Worm (Caenorhabditis elegans) whole organism, L4 larva: ENCODE data around the gene ttb-1.

Experiments used
- F49E8.2 ChIP-seq: sonication (generic microtip); optimal IDR thresholded peaks from 2 replicates; lab custom pipeline; 2016; ENCODE audit warnings: missing compliant biosample characterization, mild to moderate bottlenecking, missing genetic modification characterization, borderline replicate concordance
- T20F7.1 ChIP-seq: fragments of 200-800 bp; sonication (Bioruptor generic); optimal IDR thresholded peaks from 2 replicates; lab custom pipeline; 2018; ENCODE audit warnings: mild to moderate bottlenecking, missing genetic modification characterization, missing compliant biosample characterization
- T26A8.4 ChIP-seq: fragments of 200-800 bp; sonication (Bioruptor generic); IDR thresholded peaks from 2 replicates; pipeline ENCODE4 v1.3.6; 2022; ENCODE audit warnings: missing genetic modification characterization, missing compliant biosample characterization
- arid-1 ChIP-seq: fragments of 200-800 bp; sonication (Bioruptor generic); conservative IDR thresholded peaks from 2 replicates; pipeline ENCODE4 v1.3.6; 2022; ENCODE audit warnings: missing genetic modification reagents, missing genetic modification characterization, missing compliant biosample characterization
- ceh-82 ChIP-seq: sonication (generic microtip); optimal IDR thresholded peaks from 2 replicates; lab custom pipeline; 2017; ENCODE audit warnings: missing biosample characterization, missing genetic modification characterization
- daf-12 ChIP-seq: fragments of 150-350 bp; optimal IDR thresholded peaks from 2 replicates; lab custom pipeline; 2014; ENCODE audit warnings: missing biosample characterization, missing genetic modification reagents, missing genetic modification characterization
- dmd-8 ChIP-seq: fragments of 200-800 bp; sonication (Bioruptor generic); IDR thresholded peaks from 2 replicates; pipeline ENCODE4 v1.3.6; 2022; ENCODE audit warnings: missing genetic modification characterization, missing compliant biosample characterization
- dmd-9 ChIP-seq: fragments of 200-800 bp; sonication (Bioruptor generic); IDR thresholded peaks from 2 replicates; pipeline ENCODE4 v1.3.6; 2022; ENCODE audit warnings: missing genetic modification reagents, missing genetic modification characterization, missing compliant biosample characterization
- dpl-1 ChIP-seq: fragments of 150-350 bp; optimal IDR thresholded peaks from 2 replicates; lab custom pipeline; 2014; ENCODE audit warnings: missing biosample characterization, missing genetic modification reagents, missing genetic modification characterization
- dve-1 ChIP-seq: sonication (generic microtip); optimal IDR thresholded peaks from 2 replicates; lab custom pipeline; 2017; ENCODE audit warnings: antibody characterized with exemption, mild to moderate bottlenecking, missing genetic modification characterization, missing compliant biosample characterization; ENCODE audit not compliant: insufficient read depth
- egl-27 ChIP-seq: sonication (generic microtip); optimal IDR thresholded peaks from 3 replicates; lab custom pipeline; 2017; ENCODE audit warnings: missing biosample characterization, missing genetic modification reagents, missing genetic modification characterization
- hmg-1.1 ChIP-seq: fragments of 200-800 bp; sonication (Bioruptor generic); IDR thresholded peaks from 2 replicates; pipeline ENCODE4 v1.3.6; 2022; ENCODE audit warnings: missing genetic modification reagents, missing genetic modification characterization, missing compliant biosample characterization
- lin-38 ChIP-seq: fragments of 200-800 bp; sonication (Bioruptor generic); IDR thresholded peaks from 2 replicates; pipeline ENCODE4 v1.3.6; 2022; ENCODE audit warnings: missing genetic modification reagents, missing genetic modification characterization, missing compliant biosample characterization
- lsy-2 ChIP-seq, 2 experiments: fragments of 150-350 bp in 1 of 2; sonication (generic microtip) in 1 of 2; optimal IDR thresholded peaks; 2 replicates each; lab custom pipeline; 2014 to 2017; ENCODE audit warnings: missing biosample characterization in 2 of 2, missing genetic modification characterization in 2 of 2
- madf-9 ChIP-seq: fragments of 200-800 bp; sonication (Bioruptor generic); conservative IDR thresholded peaks from 2 replicates; pipeline ENCODE4 v1.3.6; 2022; ENCODE audit warnings: missing genetic modification reagents, missing genetic modification characterization, missing compliant biosample characterization
- mdl-1 ChIP-seq, 2 experiments: fragments of 150-350 bp in 1 of 2; sonication (generic microtip) in 1 of 2; optimal IDR thresholded peaks; 2 replicates each; lab custom pipeline; 2014 to 2017; ENCODE audit warnings: missing biosample characterization in 2 of 2, missing genetic modification characterization in 2 of 2
- mdt-29 ChIP-seq: fragments of 200-800 bp; sonication (Bioruptor generic); IDR thresholded peaks from 2 replicates; pipeline ENCODE4 v1.3.6; 2022; ENCODE audit warnings: missing genetic modification reagents, missing genetic modification characterization, missing compliant biosample characterization
- mep-1 ChIP-seq: fragments of 150-350 bp; sonication (generic microtip); optimal IDR thresholded peaks from 3 replicates; lab custom pipeline; 2014; ENCODE audit warnings: missing biosample characterization, missing genetic modification characterization
- mes-2 ChIP-seq: sonication (generic microtip); optimal IDR thresholded peaks from 2 replicates; lab custom pipeline; 2016; ENCODE audit warnings: missing genotype, mild to moderate bottlenecking, missing genetic modification characterization, missing compliant biosample characterization; ENCODE audit not compliant: poor library complexity, severe bottlenecking
- nhr-28 ChIP-seq: fragments of 150-350 bp; optimal IDR thresholded peaks from 2 replicates; lab custom pipeline; 2014; ENCODE audit warnings: missing biosample characterization, missing genetic modification characterization
- nhr-42 ChIP-seq: fragments of 200-800 bp; sonication (Bioruptor generic); IDR thresholded peaks from 2 replicates; pipeline ENCODE4 v1.3.6; 2022; ENCODE audit warnings: missing genetic modification characterization, missing compliant biosample characterization
- nhr-6 ChIP-seq: fragments of 150-350 bp; optimal IDR thresholded peaks from 2 replicates; lab custom pipeline; 2014; ENCODE audit warnings: missing biosample characterization, missing genetic modification characterization
- nhr-76 ChIP-seq: fragments of 150-350 bp; optimal IDR thresholded peaks from 2 replicates; lab custom pipeline; 2014; ENCODE audit warnings: missing biosample characterization, missing genetic modification characterization
- nhr-77 ChIP-seq: fragments of 150-350 bp; optimal IDR thresholded peaks from 2 replicates; lab custom pipeline; 2014; ENCODE audit warnings: missing biosample characterization, missing genetic modification characterization
- php-3 ChIP-seq: fragments of 200-800 bp; sonication (Bioruptor generic); IDR thresholded peaks from 2 replicates; pipeline ENCODE4 v1.3.6; 2022; ENCODE audit warnings: missing genetic modification reagents, missing genetic modification characterization, missing compliant biosample characterization
- saeg-2 ChIP-seq: fragments of 200-800 bp; sonication (Bioruptor generic); IDR thresholded peaks from 2 replicates; pipeline ENCODE4 v1.3.6; 2022; ENCODE audit warnings: missing genetic modification reagents, missing genetic modification characterization, missing compliant biosample characterization
- set-16 ChIP-seq: fragments of 200-800 bp; sonication (Bioruptor generic); IDR thresholded peaks from 2 replicates; pipeline ENCODE4 v1.3.6; 2022; ENCODE audit warnings: missing genetic modification reagents, missing genetic modification characterization, missing compliant biosample characterization
- spr-1 ChIP-seq: sonication (generic microtip); optimal IDR thresholded peaks from 2 replicates; lab custom pipeline; 2016; ENCODE audit warnings: mild to moderate bottlenecking, missing genetic modification characterization, missing compliant biosample characterization
- zfp-2 ChIP-seq: sonication (generic microtip); optimal IDR thresholded peaks from 2 replicates; lab custom pipeline; 2016; ENCODE audit warnings: mild to moderate bottlenecking, missing genetic modification characterization, missing compliant biosample characterization
- zfp-3 ChIP-seq: fragments of 200-800 bp; sonication (Bioruptor generic); conservative IDR thresholded peaks from 2 replicates; pipeline ENCODE4 v1.3.6; 2022; ENCODE audit warnings: missing genetic modification reagents, missing genetic modification characterization, missing compliant biosample characterization
- zip-2 ChIP-seq: fragments of 150-350 bp; optimal IDR thresholded peaks from 2 replicates; lab custom pipeline; 2014; ENCODE audit warnings: missing biosample characterization, missing genetic modification characterization
- ztf-7 ChIP-seq: fragments of 150-350 bp; optimal IDR thresholded peaks from 2 replicates; lab custom pipeline; 2014; ENCODE audit warnings: missing biosample characterization, missing genetic modification characterization

Gene ttb-1

ce11 chrV:126610-127009 lies 30.0 kb upstream of the ttb-1 start, which contains the start of gene W03F9.1 (continued):
- TF ChIP-seq hmg-1.1 (GFP tag; lab: Robert Waterston, UW) (peak; percentile 65), mdt-29 (GFP tag; lab: Robert Waterston, UW) (peak; percentile 74), mes-2 (peak; percentile 70), nhr-77 (tag; lab: Kevin White, UChicago) (no peak), ceh-82 (tag; lab: Kevin White, UChicago) (no peak), zfp-2 (tag; lab: Kevin White, UChicago) (no peak), zip-2 (tag; lab: Kevin White, UChicago) (peak; percentile 30), dmd-8 (GFP tag; lab: Robert Waterston, UW) (no peak), zfp-3 (GFP tag; lab: Robert Waterston, UW) (0 out of 2 replicates have a peak, but pooled peaks have one; percentile 32), dmd-9 (GFP tag; lab: Robert Waterston, UW) (no peak), arid-1 (GFP tag; lab: Robert Waterston, UW) (0 out of 2 replicates have a peak, but pooled peaks have one; percentile 32), F49E8.2 (tag; lab: Kevin White, UChicago) (peak; percentile 58), T26A8.4 (peak; percentile 58), nhr-6 (peak; percentile 11), lin-38 (GFP tag; lab: Robert Waterston, UW) (peak; percentile 68)

DNA sequence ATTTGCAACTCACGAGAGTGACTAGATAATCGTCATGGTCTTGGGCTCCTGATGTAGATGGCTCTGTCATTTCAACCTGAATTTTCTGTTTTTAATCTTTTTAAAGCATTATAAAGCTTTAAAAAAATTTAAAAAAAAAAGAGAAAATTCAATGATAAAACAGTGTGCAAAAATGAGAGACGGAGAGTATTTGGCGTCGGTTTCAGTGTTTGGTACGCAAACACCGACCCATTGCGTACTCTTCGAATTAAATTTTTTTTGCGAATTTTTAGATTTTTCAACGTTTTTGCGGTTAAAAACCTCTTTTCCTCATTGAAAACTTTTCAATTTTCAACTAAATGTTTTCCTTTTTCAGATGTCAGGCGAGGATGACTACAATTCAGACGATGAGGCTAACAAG lies 28.7 kb upstream of the ttb-1 start, which contains the start of the genes W03F9.2 and sftb-2:
Gene W03F9.2, minus strand, starts transcription at position 153 of the 400 bp plus-strand sequence.
Gene sftb-2, plus strand, starts transcription at position 356 of the 400 bp plus-strand sequence.
- TF ChIP-seq daf-12 (tag; lab: Kevin White, UChicago) (no peak), php-3 (GFP tag; lab: Robert Waterston, UW) (no peak), lsy-2 (tag; optimal IDR thresholded peaks at IDR 0.05; lab: Kevin White, UChicago) (peak in 1 of 2 experiments; percentile 59), dve-1 (tag; lab: Kevin White, UChicago) (peak; percentile 59), mes-2 (peak; percentile 54), nhr-42 (GFP tag; lab: Robert Waterston, UW) (no peak), mep-1 (tag; lab: Kevin White, UChicago) (peak; percentile 15), nhr-76 (tag; lab: Kevin White, UChicago) (no peak), arid-1 (GFP tag; lab: Robert Waterston, UW) (no peak), dpl-1 (peak; percentile 39), madf-9 (GFP tag; lab: Robert Waterston, UW) (no peak), lin-38 (GFP tag; lab: Robert Waterston, UW) (peak; percentile 35; the same call in 1 of the 2 replicates), mdl-1 (tag; optimal IDR thresholded peaks at IDR 0.05; lab: Kevin White, UChicago) (no peak)
- TF ChIP-seq, all 104 proteins: peak for 6

ce11 chrV:130186-130585 lies 26.4 kb upstream of the ttb-1 start:
- 0 out of 2 replicates have a peak, but pooled peaks have one; percentile 26 for TF ChIP-seq nhr-42 (GFP tag; lab: Robert Waterston, UW)
- TF ChIP-seq nhr-28 (tag; lab: Kevin White, UChicago) = no peak
- peak; percentile 65 for TF ChIP-seq set-16 (GFP tag; lab: Robert Waterston, UW)
- TF ChIP-seq, all 104 proteins: peak for 2

ce11 chrV:137667-138066 lies 19.0 kb upstream of the ttb-1 start:
- TF ChIP-seq set-16 (GFP tag; lab: Robert Waterston, UW) (peak; percentile 49; the same call in 1 of the 2 replicates), ztf-7 (no peak)

DNA sequence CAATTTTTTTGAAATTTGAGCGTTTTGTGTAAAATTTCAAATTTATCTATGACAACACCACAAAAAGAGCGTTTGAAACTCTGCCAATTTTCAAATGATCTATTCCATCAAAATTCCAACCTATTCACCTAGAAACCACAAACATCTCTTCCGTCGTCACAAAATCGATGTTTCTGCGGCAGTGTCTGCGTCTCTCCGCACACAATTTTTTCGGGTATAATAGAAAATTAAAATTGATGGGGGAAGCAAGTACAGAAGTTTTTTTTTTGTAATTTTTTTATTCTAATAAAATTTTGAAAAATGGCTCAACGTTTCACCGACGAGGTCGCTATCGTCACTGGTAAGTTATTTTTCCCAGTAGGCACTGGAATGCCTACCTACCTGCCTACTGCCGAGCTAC lies 18.0 kb upstream of the ttb-1 start, which contains the start of gene W03F9.9:
Gene W03F9.9, plus strand, starts transcription at position 301 of the 400 bp plus-strand sequence.
- TF ChIP-seq egl-27 (tag; lab: Kevin White, UChicago) (no peak), ceh-82 (tag; lab: Kevin White, UChicago) (no peak), spr-1 (tag; lab: Kevin White, UChicago) (no peak), saeg-2 (GFP tag; lab: Robert Waterston, UW) (no peak), nhr-28 (tag; lab: Kevin White, UChicago) (peak; percentile 2), T20F7.1 (GFP tag; lab: Kevin White, UChicago) (no peak)
